Fruit fly (Drosophila melanogaster) S2 (cell line): ENCODE measurements around the gene Gdap1.

Experiments
- CG8478 ChIP-seq: fragments of >200 bp; optimal IDR thresholded peaks from 2 replicates; lab custom pipeline; 2018
- CTCF ChIP-seq, 2 experiments: fragments of >200 bp; optimal IDR thresholded peaks; 2 replicates each; lab custom pipeline; 2018

The Gdap1 gene

dm6 chr3L:5152354-5152806 lies 10.6 kb downstream of the Gdap1 start, which contains the start of the genes Gen and Srp54k:
Gene Gen (minus strand): TSS chr3L:5152376.
Gene Srp54k (plus strand): TSS chr3L:5152678.
- no peak for TF ChIP-seq CTCF (optimal IDR thresholded peaks at IDR 0.05; lab: Kevin White, UChicago)
- no peak for TF ChIP-seq CG8478

- no peak for TF ChIP-seq CTCF (optimal IDR thresholded peaks at IDR 0.05; lab: Kevin White, UChicago)
- no peak for TF ChIP-seq CG8478
Measured at dm6 chr3L:5154917-5155613, 13.3 kb downstream of the Gdap1 start.

- TF ChIP-seq CTCF (optimal IDR thresholded peaks at IDR 0.05; lab: Kevin White, UChicago) (no peak), CG8478 (no peak)
Measured at dm6 chr3L:5172470-5172869, 30.7 kb downstream of the Gdap1 start.

dm6 chr3L:5176071-5176470 lies 34.3 kb downstream of the Gdap1 start:
- no peak for TF ChIP-seq CTCF (optimal IDR thresholded peaks at IDR 0.05; lab: Kevin White, UChicago)
- no peak for TF ChIP-seq CG8478

dm6 chr3L:5176789-5177188 lies 35.0 kb downstream of the Gdap1 start:
- TF ChIP-seq CG8478 (no peak), CTCF (optimal IDR thresholded peaks at IDR 0.05; lab: Kevin White, UChicago) (no peak)

dm6 chr3L:5178903-5179302 lies 37.1 kb downstream of the Gdap1 start:
- no peak for TF ChIP-seq CG8478
- no peak for TF ChIP-seq CTCF (optimal IDR thresholded peaks at IDR 0.05; lab: Kevin White, UChicago)

- no peak for TF ChIP-seq CG8478
- no peak for TF ChIP-seq CTCF (optimal IDR thresholded peaks at IDR 0.05; lab: Kevin White, UChicago)
Measured at dm6 chr3L:5180179-5180578, 38.4 kb downstream of the Gdap1 start.

- TF ChIP-seq CG8478 (no peak), CTCF (optimal IDR thresholded peaks at IDR 0.05; lab: Kevin White, UChicago) (no peak)
Measured at dm6 chr3L:5180968-5181612, 39.3 kb downstream of the Gdap1 start.

dm6 chr3L:5182255-5182993 lies 40.7 kb downstream of the Gdap1 start:
- TF ChIP-seq CG8478 (no peak), CTCF (optimal IDR thresholded peaks at IDR 0.05; lab: Kevin White, UChicago) (no peak)

dm6 chr3L:5182994-5183566 lies 41.3 kb downstream of the Gdap1 start:
- no peak for TF ChIP-seq CTCF (optimal IDR thresholded peaks at IDR 0.05; lab: Kevin White, UChicago)
- no peak for TF ChIP-seq CG8478

- no peak for TF ChIP-seq CTCF (optimal IDR thresholded peaks at IDR 0.05; lab: Kevin White, UChicago)
- TF ChIP-seq CG8478: no peak
Measured at dm6 chr3L:5183662-5184061, 41.9 kb downstream of the Gdap1 start.

dm6 chr3L:5184502-5184859 lies 42.7 kb downstream of the Gdap1 start:
- no peak for TF ChIP-seq CTCF (optimal IDR thresholded peaks at IDR 0.05; lab: Kevin White, UChicago)
- no peak for TF ChIP-seq CG8478

dm6 chr3L:5184860-5185639 lies 43.3 kb downstream of the Gdap1 start:
- TF ChIP-seq CTCF (optimal IDR thresholded peaks at IDR 0.05; lab: Kevin White, UChicago) (no peak), CG8478 (no peak)

- TF ChIP-seq CTCF (optimal IDR thresholded peaks at IDR 0.05; lab: Kevin White, UChicago) (no peak), CG8478 (no peak)
Measured at dm6 chr3L:5186807-5187571, 45.2 kb downstream of the Gdap1 start.
